Fruit fly (Drosophila melanogaster): ENCODE results near the gene Cdk5alpha.
A peak's percentile ranks its signal among the peaks of the same experiment; 100 is the strongest.

The Cdk5alpha gene

dm6 chr2L:10305538-10306147 is 5.1 kb downstream of the Cdk5alpha start:
- TF ChIP-seq CG5204 (GFP tag; optimal IDR thresholded peaks at IDR 0.05): no peak
- no peak for TF ChIP-seq ovo (GFP tag; optimal IDR thresholded peaks at IDR 0.05)
- no peak for TF ChIP-seq CG33017 (tag; optimal IDR thresholded peaks at IDR 0.05)
- TF ChIP-seq CG11617 (GFP tag; optimal IDR thresholded peaks at IDR 0.05): no peak
- no peak for TF ChIP-seq CG14711 (tag; optimal IDR thresholded peaks at IDR 0.05)
- no peak for TF ChIP-seq Hr96 (GFP tag; optimal IDR thresholded peaks at IDR 0.05)
- TF ChIP-seq kay (GFP tag; ENCODE audit: borderline replicate concordance): peak; percentile 64

- TF ChIP-seq CG7045 (GFP tag; optimal IDR thresholded peaks at IDR 0.05): no peak
- no peak for TF ChIP-seq Hr96 (GFP tag; optimal IDR thresholded peaks at IDR 0.05)
- TF ChIP-seq Clk (GFP tag; optimal IDR thresholded peaks at IDR 0.05): no peak
- TF ChIP-seq CG1620 (GFP tag; optimal IDR thresholded peaks at IDR 0.05): no peak
- TF ChIP-seq CG11617 (GFP tag; optimal IDR thresholded peaks at IDR 0.05): no peak
- TF ChIP-seq pad (GFP tag; optimal IDR thresholded peaks at IDR 0.05): no peak
- TF ChIP-seq CG5204 (GFP tag; optimal IDR thresholded peaks at IDR 0.05): no peak
- TF ChIP-seq cnc (optimal IDR thresholded peaks at IDR 0.05): no peak
- TF ChIP-seq Mnt (GFP tag; optimal IDR thresholded peaks at IDR 0.05): peak; percentile 79
- no peak for TF ChIP-seq Crg-1 (GFP tag; optimal IDR thresholded peaks at IDR 0.05)
- TF ChIP-seq CG33017 (tag; optimal IDR thresholded peaks at IDR 0.05): peak; percentile 12
- TF ChIP-seq CG7101 (tag; optimal IDR thresholded peaks at IDR 0.05): no peak
- peak; percentile 67 for TF ChIP-seq kay (GFP tag; ENCODE audit: borderline replicate concordance)
- TF ChIP-seq CG14711 (tag; optimal IDR thresholded peaks at IDR 0.05): peak; percentile 28
- TF ChIP-seq tj (GFP tag; optimal IDR thresholded peaks at IDR 0.05): no peak
- TF ChIP-seq toe (GFP tag; optimal IDR thresholded peaks at IDR 0.05): no peak
- TF ChIP-seq ovo (GFP tag; optimal IDR thresholded peaks at IDR 0.05): no peak
- TF ChIP-seq CG12768 (GFP tag; optimal IDR thresholded peaks at IDR 0.05): no peak
- no peak for TF ChIP-seq cic (GFP tag; optimal IDR thresholded peaks at IDR 0.05)
- TF ChIP-seq bab1 (GFP tag; optimal IDR thresholded peaks at IDR 0.05): peak; percentile 61
These were observed 7.0 kb downstream of the Cdk5alpha start, which contains the start of gene nmd for dm6 chr2L:10303786-10304185. Gene nmd, minus strand, starts transcription at chr2L:10303947.

- TF ChIP-seq bab1 (GFP tag; optimal IDR thresholded peaks at IDR 0.05): no peak
- TF ChIP-seq CG12768 (GFP tag; optimal IDR thresholded peaks at IDR 0.05): no peak
- no peak for TF ChIP-seq Clk (GFP tag; optimal IDR thresholded peaks at IDR 0.05)
- TF ChIP-seq CG7045 (GFP tag; optimal IDR thresholded peaks at IDR 0.05): no peak
These were observed 8.8 kb downstream of the Cdk5alpha start, which contains the start of gene CG13138 for dm6 chr2L:10301918-10302317. Gene CG13138, minus strand, starts transcription at chr2L:10302018.

dm6 chr2L:10299810-10300147 is 11.0 kb downstream of the Cdk5alpha start, which contains the start of gene CYLD:
Gene CYLD, minus strand, starts transcription at chr2L:10299847.
- TF ChIP-seq CG1620 (GFP tag; optimal IDR thresholded peaks at IDR 0.05) (no peak), CG12768 (GFP tag; optimal IDR thresholded peaks at IDR 0.05) (no peak), Crg-1 (GFP tag; optimal IDR thresholded peaks at IDR 0.05) (peak; percentile 5), CG7101 (tag; optimal IDR thresholded peaks at IDR 0.05) (peak; percentile 73), CG7045 (GFP tag; optimal IDR thresholded peaks at IDR 0.05) (peak; percentile 21), ovo (GFP tag; optimal IDR thresholded peaks at IDR 0.05) (no peak), CG11617 (GFP tag; optimal IDR thresholded peaks at IDR 0.05) (peak; percentile 70), Hr96 (GFP tag; optimal IDR thresholded peaks at IDR 0.05) (no peak), kay (GFP tag; ENCODE audit: borderline replicate concordance) (no peak), Clk (GFP tag; optimal IDR thresholded peaks at IDR 0.05) (no peak), Mnt (GFP tag; optimal IDR thresholded peaks at IDR 0.05) (no peak), bab1 (GFP tag; optimal IDR thresholded peaks at IDR 0.05) (peak; percentile 62), CG14711 (tag; optimal IDR thresholded peaks at IDR 0.05) (peak; percentile 63), tj (GFP tag; optimal IDR thresholded peaks at IDR 0.05) (peak; percentile 2), cnc (optimal IDR thresholded peaks at IDR 0.05) (no peak), CG33017 (tag; optimal IDR thresholded peaks at IDR 0.05) (peak; percentile 55), CG5204 (GFP tag; optimal IDR thresholded peaks at IDR 0.05) (no peak), cic (GFP tag; optimal IDR thresholded peaks at IDR 0.05) (no peak), toe (GFP tag; optimal IDR thresholded peaks at IDR 0.05) (no peak), pad (GFP tag; optimal IDR thresholded peaks at IDR 0.05) (no peak)

dm6 chr2L:10299077-10299809 is 11.5 kb downstream of the Cdk5alpha start:
- TF ChIP-seq kay (GFP tag; ENCODE audit: borderline replicate concordance) (peak; percentile 93), CG7101 (tag; optimal IDR thresholded peaks at IDR 0.05) (no peak), tj (GFP tag; optimal IDR thresholded peaks at IDR 0.05) (peak; percentile 30), CG5204 (GFP tag; optimal IDR thresholded peaks at IDR 0.05) (no peak), CG12768 (GFP tag; optimal IDR thresholded peaks at IDR 0.05) (no peak), Crg-1 (GFP tag; optimal IDR thresholded peaks at IDR 0.05) (no peak), pad (GFP tag; optimal IDR thresholded peaks at IDR 0.05) (no peak)

- peak; percentile 4 for TF ChIP-seq tj (GFP tag; optimal IDR thresholded peaks at IDR 0.05)
- no peak for TF ChIP-seq Clk (GFP tag; optimal IDR thresholded peaks at IDR 0.05)
- TF ChIP-seq kay (GFP tag; ENCODE audit: borderline replicate concordance): peak; percentile 75
- no peak for TF ChIP-seq toe (GFP tag; optimal IDR thresholded peaks at IDR 0.05)
These were observed 12.4 kb downstream of the Cdk5alpha start for dm6 chr2L:10298306-10298705.
